Fruit fly (Drosophila melanogaster) whole organism, embryonic: Measurements from ENCODE around the gene CG14342.

Experiments used
- Adf1 ChIP-seq: fragments of 200-800 bp; sonication (Bioruptor generic); IDR thresholded peaks from 2 replicates; pipeline ENCODE4 v1.3.6; 2022; ENCODE audit warnings: missing biosample characterization, missing genetic modification characterization
- CG10209 ChIP-seq: fragments of 200-800 bp; sonication (Bioruptor generic); optimal IDR thresholded peaks from 3 replicates; lab custom pipeline; 2017; ENCODE audit warnings: missing biosample characterization, mild to moderate bottlenecking, missing genetic modification characterization, missing genetic modification reagents
- CG11560 ChIP-seq: fragments of 200-800 bp; sonication (Bioruptor generic); IDR thresholded peaks from 3 replicates; pipeline ENCODE4 v1.3.6; 2022; ENCODE audit warnings: missing biosample characterization, missing genetic modification characterization
- CG12071 ChIP-seq: fragments of 200-800 bp; sonication (Bioruptor generic); optimal IDR thresholded peaks from 3 replicates; lab custom pipeline; 2018; ENCODE audit warnings: missing biosample characterization, mild to moderate bottlenecking, missing genetic modification characterization
- CG12744 ChIP-seq: fragments of 200-800 bp; sonication (Bioruptor generic); optimal IDR thresholded peaks from 2 replicates; lab custom pipeline; 2016; ENCODE audit warnings: missing biosample characterization, missing genetic modification characterization
- CG13123 ChIP-seq: fragments of 200-800 bp; sonication (Bioruptor generic); optimal IDR thresholded peaks from 2 replicates; lab custom pipeline; 2016; ENCODE audit warnings: missing biosample characterization, missing genetic modification characterization
- CG13424 ChIP-seq: fragments of 200-800 bp; sonication (Bioruptor generic); optimal IDR thresholded peaks from 2 replicates; lab custom pipeline; 2019; ENCODE audit warnings: missing biosample characterization, mild to moderate bottlenecking, missing genetic modification characterization, moderate library complexity
- CG14050 ChIP-seq: fragments of 200-800 bp; sonication (Bioruptor generic); IDR thresholded peaks from 3 replicates; pipeline ENCODE4 v1.3.6; 2022; ENCODE audit warnings: missing biosample characterization, missing genetic modification characterization
- CG2199 ChIP-seq: fragments of 200-800 bp; sonication (Bioruptor generic); IDR thresholded peaks from 3 replicates; pipeline ENCODE4 v1.3.6; 2022; ENCODE audit warnings: missing biosample characterization, missing genetic modification characterization
- CG2875 ChIP-seq: fragments of 200-800 bp; sonication (Bioruptor generic); optimal IDR thresholded peaks from 2 replicates; lab custom pipeline; 2017; ENCODE audit warnings: missing biosample characterization, mild to moderate bottlenecking, missing genetic modification characterization, missing genetic modification reagents
- CG32532 ChIP-seq: fragments of 200-800 bp; sonication (Bioruptor generic); IDR thresholded peaks from 2 replicates; pipeline ENCODE4 v1.3.6; 2022; ENCODE audit warnings: missing biosample characterization, missing genetic modification characterization
- CG34422 ChIP-seq: fragments of 200-800 bp; sonication (Bioruptor generic); IDR thresholded peaks from 3 replicates; pipeline ENCODE4 v1.3.6; 2022; ENCODE audit warnings: missing biosample characterization, missing genetic modification characterization
- CG42726 ChIP-seq: fragments of 200-800 bp; sonication (Bioruptor generic); IDR thresholded peaks from 2 replicates; pipeline ENCODE4 v1.3.6; 2022; ENCODE audit warnings: missing biosample characterization, missing genetic modification characterization; ENCODE audit not compliant: partially characterized antibody
- CG4282 ChIP-seq: fragments of 200-800 bp; sonication (Bioruptor generic); optimal IDR thresholded peaks from 2 replicates; lab custom pipeline; 2016; ENCODE audit warnings: missing biosample characterization, missing genetic modification characterization
- CG4328 ChIP-seq: fragments of 200-800 bp; sonication (Bioruptor generic); optimal IDR thresholded peaks from 3 replicates; lab custom pipeline; 2017; ENCODE audit warnings: missing biosample characterization, missing genetic modification reagents, missing genetic modification characterization
- CG4730 ChIP-seq: fragments of 200-800 bp; sonication (Bioruptor generic); IDR thresholded peaks from 2 replicates; pipeline ENCODE4 v1.3.6; 2022; ENCODE audit warnings: missing biosample characterization, missing genetic modification characterization
- CG6175 ChIP-seq: fragments of 200-800 bp; sonication (Bioruptor generic); IDR thresholded peaks from 3 replicates; pipeline ENCODE4 v1.3.6; 2022; ENCODE audit warnings: missing biosample characterization, missing genetic modification characterization
- CG6254 ChIP-seq: fragments of 200-800 bp; sonication (Bioruptor generic); optimal IDR thresholded peaks from 3 replicates; lab custom pipeline; 2017; ENCODE audit warnings: mild to moderate bottlenecking, missing biosample characterization, missing genetic modification reagents, missing genetic modification characterization
- CG6683 ChIP-seq: fragments of 200-800 bp; sonication (Bioruptor generic); optimal IDR thresholded peaks from 2 replicates; lab custom pipeline; 2017; ENCODE audit warnings: missing biosample characterization, mild to moderate bottlenecking, missing genetic modification characterization, missing genetic modification reagents
- CG7357 ChIP-seq: fragments of 200-800 bp; sonication (Bioruptor generic); IDR thresholded peaks from 3 replicates; pipeline ENCODE4 v1.3.6; 2022; ENCODE audit warnings: missing biosample characterization, missing genetic modification characterization
- D19B ChIP-seq: fragments of 200-800 bp; sonication (Bioruptor generic); optimal IDR thresholded peaks from 2 replicates; lab custom pipeline; 2017; ENCODE audit warnings: missing biosample characterization, mild to moderate bottlenecking, missing genetic modification characterization
- Dad ChIP-seq: fragments of 200-800 bp; sonication (Bioruptor generic); optimal IDR thresholded peaks from 3 replicates; lab custom pipeline; 2016; ENCODE audit warnings: missing biosample characterization, missing genetic modification characterization
- ERR ChIP-seq: fragments of 200-800 bp; sonication (Bioruptor generic); optimal IDR thresholded peaks from 2 replicates; lab custom pipeline; 2016; ENCODE audit warnings: missing biosample characterization, missing genetic modification characterization
- Eip74EF ChIP-seq, 2 experiments: fragments of 200-800 bp in 1 of 2; fragments of >200 bp in 1 of 2; sonication (Bioruptor generic) in 1 of 2; optimal IDR thresholded peaks; 2 replicates each; lab custom pipeline; 2017 to 2019; ENCODE audit warnings: missing biosample characterization in 2 of 2, missing genetic modification characterization in 2 of 2, mild to moderate bottlenecking in 1 of 2, moderate library complexity in 1 of 2
- Ets97D ChIP-seq: fragments of 200-800 bp; sonication (Bioruptor generic); optimal IDR thresholded peaks from 3 replicates; lab custom pipeline; 2016; ENCODE audit warnings: missing biosample characterization, missing genetic modification characterization
- Gug ChIP-seq: fragments of 200-800 bp; sonication (Bioruptor generic); IDR thresholded peaks from 4 replicates; pipeline ENCODE4 v1.3.6; 2022; ENCODE audit warnings: missing biosample characterization, missing genetic modification characterization
- Med ChIP-seq: fragments of 200-800 bp; sonication (Bioruptor generic); peaks from one replicate; lab custom pipeline; 2016; ENCODE audit warnings: missing biosample characterization, missing genetic modification characterization, mild to moderate bottlenecking, inconsistent platforms, moderate library complexity
- Neu2 ChIP-seq: fragments of 200-800 bp; sonication (Bioruptor generic); optimal IDR thresholded peaks from 3 replicates; lab custom pipeline; 2016; ENCODE audit warnings: missing biosample characterization, missing genetic modification characterization, borderline replicate concordance
- NfI ChIP-seq: fragments of 200-800 bp; sonication (Bioruptor generic); optimal IDR thresholded peaks from 3 replicates; lab custom pipeline; 2018; ENCODE audit warnings: missing biosample characterization, mild to moderate bottlenecking, missing genetic modification characterization, moderate library complexity
- br ChIP-seq: fragments of >200 bp; optimal IDR thresholded peaks from 2 replicates; lab custom pipeline; 2017
- btn ChIP-seq: fragments of 200-800 bp; sonication (Bioruptor generic); optimal IDR thresholded peaks from 2 replicates; lab custom pipeline; 2016; ENCODE audit warnings: missing biosample characterization, missing genetic modification characterization
- chn ChIP-seq: fragments of 200-800 bp; sonication (Bioruptor generic); optimal IDR thresholded peaks from 2 replicates; lab custom pipeline; 2016; ENCODE audit warnings: missing biosample characterization, missing genetic modification characterization
- dmrt11E ChIP-seq: fragments of 200-800 bp; sonication (Bioruptor generic); optimal IDR thresholded peaks from 3 replicates; lab custom pipeline; 2018; ENCODE audit warnings: missing biosample characterization, mild to moderate bottlenecking, missing genetic modification characterization, moderate library complexity
- dpn ChIP-seq, 2 experiments: fragments of 200-800 bp; sonication (Bioruptor generic); optimal IDR thresholded peaks; 3 replicates each; lab custom pipeline; 2016; ENCODE audit warnings: missing biosample characterization in 2 of 2, missing genetic modification characterization in 2 of 2
- fd102C ChIP-seq: fragments of 200-800 bp; sonication (Bioruptor generic); optimal IDR thresholded peaks from 2 replicates; lab custom pipeline; 2018; ENCODE audit warnings: missing biosample characterization, mild to moderate bottlenecking, missing genetic modification characterization, moderate library complexity
- gsb ChIP-seq: fragments of 200-800 bp; sonication (Bioruptor generic); IDR thresholded peaks from 2 replicates; pipeline ENCODE4 v1.3.6; 2022; ENCODE audit warnings: missing biosample characterization, missing genetic modification characterization
- ind ChIP-seq: fragments of 200-800 bp; sonication (Bioruptor generic); optimal IDR thresholded peaks from 3 replicates; lab custom pipeline; 2016; ENCODE audit warnings: missing biosample characterization, missing genetic modification characterization
- kay ChIP-seq: fragments of 200-800 bp; sonication (Bioruptor generic); optimal IDR thresholded peaks from 2 replicates; lab custom pipeline; 2016; ENCODE audit warnings: missing biosample characterization, missing genetic modification characterization
- lab ChIP-seq: fragments of 200-800 bp; sonication (Bioruptor generic); optimal IDR thresholded peaks from 3 replicates; lab custom pipeline; 2017; ENCODE audit warnings: missing biosample characterization, missing genetic modification characterization, mild to moderate bottlenecking, moderate library complexity, missing genetic modification reagents
- pnt ChIP-seq: fragments of 200-800 bp; sonication (Bioruptor generic); optimal IDR thresholded peaks from 3 replicates; lab custom pipeline; 2016; ENCODE audit warnings: missing biosample characterization, missing genetic modification characterization
- prd ChIP-seq, 3 experiments: fragments of >200 bp in 2 of 3; fragments of 200-800 bp in 1 of 3; sonication (Bioruptor generic) in 1 of 3; optimal IDR thresholded peaks in 2 of 3; IDR thresholded peaks in 1 of 3; 2 replicates in 2 of 3; 3 replicates in 1 of 3; pipeline versions ENCODE4 v1.3.6 to Lab custom; 2017 to 2022; ENCODE audit warnings: missing biosample characterization in 1 of 3, missing genetic modification characterization in 1 of 3
- ro ChIP-seq: fragments of 200-800 bp; sonication (Bioruptor generic); IDR thresholded peaks from 2 replicates; pipeline ENCODE4 v1.3.6; 2022; ENCODE audit warnings: missing biosample characterization, missing genetic modification characterization
- slp2 ChIP-seq: fragments of 200-800 bp; sonication (Bioruptor generic); optimal IDR thresholded peaks from 2 replicates; lab custom pipeline; 2016; ENCODE audit warnings: missing biosample characterization, missing genetic modification characterization
- sqz ChIP-seq: fragments of 200-800 bp; sonication (Bioruptor generic); optimal IDR thresholded peaks from 3 replicates; lab custom pipeline; 2018; ENCODE audit warnings: missing biosample characterization, mild to moderate bottlenecking, missing genetic modification characterization
- ssp ChIP-seq: fragments of 200-800 bp; sonication (Bioruptor generic); IDR thresholded peaks from 2 replicates; pipeline ENCODE4 v1.3.6; 2022; ENCODE audit warnings: missing biosample characterization, missing genetic modification characterization
- trem ChIP-seq: fragments of 200-800 bp; optimal IDR thresholded peaks from 3 replicates; lab custom pipeline; 2019; ENCODE audit warnings: missing biosample characterization, mild to moderate bottlenecking, missing genetic modification characterization, moderate library complexity
- tup ChIP-seq: fragments of 200-800 bp; sonication (Bioruptor generic); optimal IDR thresholded peaks from 2 replicates; lab custom pipeline; 2016; ENCODE audit warnings: missing biosample characterization, mild to moderate bottlenecking, missing genetic modification characterization, moderate library complexity
- unc-4 ChIP-seq: fragments of 200-800 bp; sonication (Bioruptor generic); IDR thresholded peaks from 2 replicates; pipeline ENCODE4 v1.3.6; 2022; ENCODE audit warnings: missing biosample characterization, missing genetic modification characterization; ENCODE audit not compliant: partially characterized antibody

The CG14342 gene

DNA sequence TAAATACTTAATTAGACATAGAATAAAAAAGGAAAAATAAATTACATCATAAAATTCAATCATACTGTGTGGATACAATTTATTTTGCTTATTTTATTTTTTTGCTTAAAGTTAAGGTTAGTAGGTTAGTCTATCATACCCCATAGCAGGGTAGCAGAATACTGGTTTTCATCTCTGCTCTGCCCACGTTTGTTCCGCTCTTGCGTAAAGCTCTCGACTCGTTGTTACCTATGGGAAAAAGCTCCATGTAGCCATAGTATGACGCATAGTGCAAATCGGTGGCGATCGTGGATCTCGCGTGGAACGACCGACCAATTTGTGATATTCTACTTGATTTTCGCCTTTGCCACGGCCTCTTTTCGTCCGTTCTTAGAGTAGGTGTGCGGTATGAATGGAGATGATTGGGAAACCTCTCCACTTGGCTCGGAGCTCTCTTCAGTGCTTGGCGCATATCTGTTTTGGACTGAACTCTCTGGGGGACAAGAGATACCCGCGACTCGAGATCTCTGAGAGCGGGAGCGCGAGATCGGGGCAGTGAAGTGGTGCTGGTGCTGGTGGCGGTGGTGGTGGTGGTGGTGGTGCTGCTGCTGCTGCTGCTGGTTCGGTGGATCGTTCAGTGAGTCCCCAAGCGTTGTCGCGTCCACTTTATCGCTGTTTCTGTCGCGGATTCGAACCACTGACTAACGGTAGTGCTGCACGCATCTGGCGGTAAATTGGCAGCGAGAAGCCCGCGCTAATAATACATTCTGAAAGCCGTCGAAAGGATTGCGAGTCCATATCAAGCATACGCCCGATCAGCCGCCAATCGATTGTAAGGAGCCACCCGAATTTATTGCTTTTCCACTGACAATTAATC is 18.1 kb upstream of the CG14342 start, which contains the start of gene CG5001 (continued):
- TF ChIP-seq chn (GFP tag; lab: Kevin White, UChicago) (peak; percentile 67), CG11560 (peak; percentile 55; the same call in 2 of the 3 replicates), CG6254 (GFP tag; lab: Kevin White, UChicago) (peak; percentile 66), ind (peak; percentile 87), CG10209 (GFP tag; lab: Kevin White, UChicago) (peak; percentile 76), NfI (GFP tag; lab: Kevin White, UChicago) (peak; percentile 79), kay (GFP tag; lab: Kevin White, UChicago) (peak; percentile 93), CG2875 (no peak), CG34422 (GFP tag; lab: Robert Waterston, UW) (peak; percentile 83), CG12744 (GFP tag; lab: Kevin White, UChicago) (peak; percentile 56), Ets97D (peak; percentile 34), CG13123 (peak; percentile 63), CG2199 (peak; percentile 42; the same call in 1 of the 3 replicates), tup (GFP tag; lab: Kevin White, UChicago) (no peak), pnt (GFP tag; lab: Kevin White, UChicago) (peak; percentile 50), D19B (GFP tag; lab: Kevin White, UChicago) (peak; percentile 98), CG4328 (GFP tag; lab: Kevin White, UChicago) (peak; percentile 84), Dad (GFP tag; lab: Kevin White, UChicago) (no peak), CG42726 (GFP tag; lab: Robert Waterston, UW) (no peak), CG32532 (peak; percentile 95), Med (GFP tag; lab: Kevin White, UChicago) (peak; percentile 94), CG6175 (GFP tag; lab: Robert Waterston, UW) (peak; percentile 100), Gug (GFP tag; lab: Robert Waterston, UW) (peak; percentile 76; the same call in 3 of the 4 replicates), CG14050 (GFP tag; lab: Robert Waterston, UW) (peak; percentile 75), br (lab: Kevin White, UChicago) (no peak), CG7357 (0 out of 3 replicates have a peak, but pooled peaks have one; percentile 37), Neu2 (GFP tag; lab: Kevin White, UChicago) (no peak), ssp (GFP tag; lab: Robert Waterston, UW) (peak; percentile 72), CG4282 (GFP tag; lab: Kevin White, UChicago) (no peak), btn (GFP tag; lab: Kevin White, UChicago) (peak; percentile 25), ERR (peak; percentile 50), prd (optimal IDR thresholded peaks at IDR 0.05; lab: Kevin White, UChicago) (no peak), prd (GFP tag; IDR thresholded peaks at IDR 0.05; lab: Robert Waterston, UW) (peak; percentile 86), dpn (GFP tag; optimal IDR thresholded peaks at IDR 0.05; lab: Kevin White, UChicago) (peak; percentile 77 to 86), CG6683 (GFP tag; lab: Kevin White, UChicago) (peak; percentile 83), CG4730 (peak; percentile 82), trem (tag; lab: Kevin White, UChicago) (peak; percentile 79), CG13424 (tag; lab: Kevin White, UChicago) (peak; percentile 90), dmrt11E (tag; lab: Kevin White, UChicago) (peak; percentile 58), Adf1 (GFP tag; lab: Robert Waterston, UW) (peak; percentile 61), sqz (GFP tag; lab: Kevin White, UChicago) (no peak), slp2 (GFP tag; lab: Kevin White, UChicago) (peak; percentile 47), CG12071 (GFP tag; lab: Kevin White, UChicago) (peak; percentile 80), unc-4 (GFP tag; lab: Robert Waterston, UW) (peak; percentile 47; the same call in 1 of the 2 replicates), ro (GFP tag; lab: Robert Waterston, UW) (peak; percentile 52), lab (peak; percentile 94), Eip74EF (GFP tag; optimal IDR thresholded peaks at IDR 0.05; lab: Kevin White, UChicago) (peak in 1 of 2 experiments; percentile 85), gsb (GFP tag; lab: Robert Waterston, UW) (peak; percentile 72), fd102C (no peak)
